Worm (Caenorhabditis elegans): ENCODE data around the gene E04F6.6.
A peak's percentile ranks its signal among the peaks of the same experiment; 100 is the strongest.

Gene E04F6.6

ce11 chrII:7161512-7161911, 37.9 kb downstream of the E04F6.6 start, which contains the start of gene C27H5.12:
TSS of gene C27H5.12 (minus strand) at chrII:7161612.
- TF ChIP-seq hlh-1 (tag; optimal IDR thresholded peaks at IDR 0.05) (no peak), tbx-8 (GFP tag; optimal IDR thresholded peaks at IDR 0.05) (no peak), unc-62 (GFP tag; optimal IDR thresholded peaks at IDR 0.05) (no peak), elt-3 (tag; optimal IDR thresholded peaks at IDR 0.05) (no peak), snpc-4 (tag; optimal IDR thresholded peaks at IDR 0.05) (no peak), pha-4 (tag; optimal IDR thresholded peaks at IDR 0.05) (no peak), lin-32 (GFP tag; optimal IDR thresholded peaks at IDR 0.05) (no peak), nhr-12 (tag; optimal IDR thresholded peaks at IDR 0.05) (no peak), mep-1 (tag; optimal IDR thresholded peaks at IDR 0.05) (no peak)

- TF ChIP-seq ham-2 (GFP tag; optimal IDR thresholded peaks at IDR 0.05) = no peak
- no peak for TF ChIP-seq unc-120 (tag; optimal IDR thresholded peaks at IDR 0.05; ENCODE audit: poor library complexity, severe bottlenecking)
- TF ChIP-seq unc-39 (tag; optimal IDR thresholded peaks at IDR 0.05) = no peak
- no peak for TF ChIP-seq nhr-12 (tag; optimal IDR thresholded peaks at IDR 0.05)
- no peak for TF ChIP-seq mep-1 (tag; optimal IDR thresholded peaks at IDR 0.05)
- no peak for TF ChIP-seq blmp-1 (tag; optimal IDR thresholded peaks at IDR 0.05)
- no peak for TF ChIP-seq bed-3 (GFP tag; optimal IDR thresholded peaks at IDR 0.05)
- TF ChIP-seq nhr-28 (tag; optimal IDR thresholded peaks at IDR 0.05) = no peak
- no peak for TF ChIP-seq lin-32 (GFP tag; optimal IDR thresholded peaks at IDR 0.05)
- no peak for TF ChIP-seq nhr-237 (tag; optimal IDR thresholded peaks at IDR 0.05)
- no peak for TF ChIP-seq flh-1 (GFP tag; optimal IDR thresholded peaks at IDR 0.05)
- TF ChIP-seq lsy-2 (tag; optimal IDR thresholded peaks at IDR 0.05) = no peak
- TF ChIP-seq sptf-1 (tag; optimal IDR thresholded peaks at IDR 0.05) = no peak
- no peak for TF ChIP-seq ceh-43 (GFP tag; optimal IDR thresholded peaks at IDR 0.05)
- no peak for TF ChIP-seq lin-13 (tag; optimal IDR thresholded peaks at IDR 0.05)
- no peak for TF ChIP-seq mab-5 (tag; optimal IDR thresholded peaks at IDR 0.05)
- TF ChIP-seq elt-1 (tag; optimal IDR thresholded peaks at IDR 0.05; ENCODE audit: borderline replicate concordance, insufficient read depth) = no peak
Measured at ce11 chrII:7157415-7157814, 42.0 kb downstream of the E04F6.6 start.

ce11 chrII:7155392-7155791, 44.0 kb downstream of the E04F6.6 start, which contains the start of gene C27H5.2:
TSS of gene C27H5.2 (plus strand) at chrII:7155581.
- TF ChIP-seq hlh-1 (tag; optimal IDR thresholded peaks at IDR 0.05) (peak; percentile 31), lin-32 (GFP tag; optimal IDR thresholded peaks at IDR 0.05) (no peak)

ce11 chrII:7154711-7155110, 44.7 kb downstream of the E04F6.6 start:
- TF ChIP-seq ham-2 (GFP tag; optimal IDR thresholded peaks at IDR 0.05) (no peak), blmp-1 (tag; optimal IDR thresholded peaks at IDR 0.05) (no peak), sptf-1 (tag; optimal IDR thresholded peaks at IDR 0.05) (no peak), lsy-2 (tag; optimal IDR thresholded peaks at IDR 0.05) (no peak), ceh-39 (tag; optimal IDR thresholded peaks at IDR 0.05) (no peak), lin-13 (tag; optimal IDR thresholded peaks at IDR 0.05) (no peak), ceh-83 (GFP tag; optimal IDR thresholded peaks at IDR 0.05) (no peak), nhr-76 (tag; optimal IDR thresholded peaks at IDR 0.05) (no peak), snpc-4 (tag; optimal IDR thresholded peaks at IDR 0.05) (no peak), ztf-11 (tag; optimal IDR thresholded peaks at IDR 0.05) (no peak), unc-120 (tag; optimal IDR thresholded peaks at IDR 0.05; ENCODE audit: poor library complexity, severe bottlenecking) (no peak), elt-3 (tag; optimal IDR thresholded peaks at IDR 0.05) (no peak), elt-1 (tag; optimal IDR thresholded peaks at IDR 0.05; ENCODE audit: borderline replicate concordance, insufficient read depth) (no peak), mls-2 (tag; optimal IDR thresholded peaks at IDR 0.05) (no peak), ceh-43 (GFP tag; optimal IDR thresholded peaks at IDR 0.05) (no peak), unc-39 (tag; optimal IDR thresholded peaks at IDR 0.05) (no peak)

- peak; percentile 1 for TF ChIP-seq sptf-1 (tag; optimal IDR thresholded peaks at IDR 0.05)
Measured at ce11 chrII:7153095-7153494, 46.3 kb downstream of the E04F6.6 start.

ce11 chrII:7151969-7152631, 47.3 kb downstream of the E04F6.6 start, which contains the start of gene fust-1:
TSS of gene fust-1 (plus strand) at chrII:7152581.
- peak; percentile 98 for TF ChIP-seq mep-1 (tag; optimal IDR thresholded peaks at IDR 0.05)
- no peak for TF ChIP-seq mab-5 (tag; optimal IDR thresholded peaks at IDR 0.05)
- TF ChIP-seq ceh-83 (GFP tag; optimal IDR thresholded peaks at IDR 0.05) = peak; percentile 42
- TF ChIP-seq ham-2 (GFP tag; optimal IDR thresholded peaks at IDR 0.05) = no peak
- peak; percentile 74 for TF ChIP-seq M03D4.4 (tag; optimal IDR thresholded peaks at IDR 0.05)
- peak; percentile 32 for TF ChIP-seq blmp-1 (tag; optimal IDR thresholded peaks at IDR 0.05)
- no peak for TF ChIP-seq snpc-4 (tag; optimal IDR thresholded peaks at IDR 0.05)
- no peak for TF ChIP-seq nhr-76 (tag; optimal IDR thresholded peaks at IDR 0.05)
- TF ChIP-seq nhr-2 (tag; optimal IDR thresholded peaks at IDR 0.05) = peak; percentile 66
- TF ChIP-seq nhr-12 (tag; optimal IDR thresholded peaks at IDR 0.05) = peak; percentile 36
- TF ChIP-seq elt-3 (tag; optimal IDR thresholded peaks at IDR 0.05) = peak; percentile 31
- TF ChIP-seq unc-120 (tag; optimal IDR thresholded peaks at IDR 0.05; ENCODE audit: poor library complexity, severe bottlenecking) = peak; percentile 37
- TF ChIP-seq bed-3 (GFP tag; optimal IDR thresholded peaks at IDR 0.05) = peak; percentile 32
- no peak for TF ChIP-seq flh-1 (GFP tag; optimal IDR thresholded peaks at IDR 0.05)
- TF ChIP-seq ceh-39 (tag; optimal IDR thresholded peaks at IDR 0.05) = peak; percentile 48
- TF ChIP-seq unc-39 (tag; optimal IDR thresholded peaks at IDR 0.05) = no peak
- peak; percentile 43 for TF ChIP-seq hlh-1 (tag; optimal IDR thresholded peaks at IDR 0.05)
- peak; percentile 74 for TF ChIP-seq ces-1 (GFP tag; optimal IDR thresholded peaks at IDR 0.05)
- peak; percentile 19 for TF ChIP-seq tbx-8 (GFP tag; optimal IDR thresholded peaks at IDR 0.05)
- TF ChIP-seq mls-2 (tag; optimal IDR thresholded peaks at IDR 0.05) = peak; percentile 82
- no peak for TF ChIP-seq nhr-28 (tag; optimal IDR thresholded peaks at IDR 0.05)
- TF ChIP-seq nhr-237 (tag; optimal IDR thresholded peaks at IDR 0.05) = peak; percentile 92
- peak; percentile 20 for TF ChIP-seq lin-32 (GFP tag; optimal IDR thresholded peaks at IDR 0.05)
- TF ChIP-seq pha-4 (tag; optimal IDR thresholded peaks at IDR 0.05) = peak; percentile 97
- peak; percentile 94 for TF ChIP-seq lin-13 (tag; optimal IDR thresholded peaks at IDR 0.05)
- peak; percentile 52 for TF ChIP-seq sem-2 (GFP tag; optimal IDR thresholded peaks at IDR 0.05)
- TF ChIP-seq lsy-2 (tag; optimal IDR thresholded peaks at IDR 0.05) = peak; percentile 93
- TF ChIP-seq ceh-43 (GFP tag; optimal IDR thresholded peaks at IDR 0.05) = peak; percentile 68
- TF ChIP-seq drap-1 (GFP tag; optimal IDR thresholded peaks at IDR 0.05) = peak; percentile 75
- peak; percentile 14 for TF ChIP-seq unc-62 (GFP tag; optimal IDR thresholded peaks at IDR 0.05)

Measured in whole organism, mixed stage, embryonic.